Fruit fly (Drosophila melanogaster) whole organism, embryonic: ENCODE measurements around the gene Atu.

Source experiments
- Adf1 ChIP-seq: fragments of 200-800 bp; sonication (Bioruptor generic); IDR thresholded peaks from 2 replicates; pipeline ENCODE4 v1.3.6; 2022; ENCODE audit warnings: missing biosample characterization, missing genetic modification characterization
- CG11398 ChIP-seq: fragments of 200-800 bp; sonication (Bioruptor generic); optimal IDR thresholded peaks from 2 replicates; lab custom pipeline; 2016; ENCODE audit warnings: missing biosample characterization, missing genetic modification characterization
- CG12104 ChIP-seq: fragments of 200-800 bp; sonication (Bioruptor generic); optimal IDR thresholded peaks from 3 replicates; lab custom pipeline; 2016; ENCODE audit warnings: missing biosample characterization, missing genetic modification characterization
- CG12769 ChIP-seq: fragments of 200-800 bp; sonication (Bioruptor generic); optimal IDR thresholded peaks from 2 replicates; lab custom pipeline; 2019; ENCODE audit warnings: missing biosample characterization, mild to moderate bottlenecking, missing genetic modification characterization, moderate library complexity
- CG13894 ChIP-seq: fragments of 200-800 bp; sonication (Bioruptor generic); optimal IDR thresholded peaks from 3 replicates; lab custom pipeline; 2018; ENCODE audit warnings: missing biosample characterization, mild to moderate bottlenecking, missing genetic modification characterization, moderate library complexity
- CG14441 ChIP-seq: fragments of 200-800 bp; sonication (Bioruptor generic); IDR thresholded peaks from 2 replicates; pipeline ENCODE4 v1.3.6; 2022; ENCODE audit warnings: missing biosample characterization, missing genetic modification characterization
- CG14860 ChIP-seq: fragments of 200-800 bp; sonication (Bioruptor generic); IDR thresholded peaks from 3 replicates; pipeline ENCODE4 v1.3.6; 2022; ENCODE audit warnings: missing biosample characterization, missing genetic modification characterization; ENCODE audit not compliant: partially characterized antibody
- CG16779 ChIP-seq: fragments of 200-800 bp; sonication (Bioruptor generic); IDR thresholded peaks from 2 replicates; pipeline ENCODE4 v1.3.6; 2022; ENCODE audit warnings: missing biosample characterization, missing genetic modification characterization
- CG16863 ChIP-seq: fragments of 200-800 bp; sonication (Bioruptor generic); optimal IDR thresholded peaks from 3 replicates; lab custom pipeline; 2016; ENCODE audit warnings: missing biosample characterization, missing genetic modification characterization
- CG17568 ChIP-seq: fragments of 200-800 bp; sonication (Bioruptor generic); optimal IDR thresholded peaks from 2 replicates; lab custom pipeline; 2018; ENCODE audit warnings: missing biosample characterization, mild to moderate bottlenecking, missing genetic modification characterization, moderate library complexity
- CG17912 ChIP-seq: fragments of 200-800 bp; sonication (Bioruptor generic); optimal IDR thresholded peaks from 2 replicates; lab custom pipeline; 2018; ENCODE audit warnings: missing biosample characterization, mild to moderate bottlenecking, missing genetic modification characterization
- CG2116 ChIP-seq: fragments of 200-800 bp; sonication (Bioruptor generic); optimal IDR thresholded peaks from 3 replicates; lab custom pipeline; 2018; ENCODE audit warnings: missing biosample characterization, mild to moderate bottlenecking, missing genetic modification characterization
- CG2199 ChIP-seq: fragments of 200-800 bp; sonication (Bioruptor generic); IDR thresholded peaks from 3 replicates; pipeline ENCODE4 v1.3.6; 2022; ENCODE audit warnings: missing biosample characterization, missing genetic modification characterization
- CG3065 ChIP-seq: fragments of 200-800 bp; sonication (Bioruptor generic); optimal IDR thresholded peaks from 2 replicates; lab custom pipeline; 2016; ENCODE audit warnings: missing biosample characterization, missing genetic modification characterization
- CG3163 ChIP-seq: fragments of 200-800 bp; sonication (Bioruptor generic); optimal IDR thresholded peaks from 3 replicates; lab custom pipeline; 2016; ENCODE audit warnings: missing biosample characterization, missing genetic modification characterization
- CG32532 ChIP-seq: fragments of 200-800 bp; sonication (Bioruptor generic); IDR thresholded peaks from 2 replicates; pipeline ENCODE4 v1.3.6; 2022; ENCODE audit warnings: missing biosample characterization, missing genetic modification characterization
- CG3726 ChIP-seq: fragments of 200-800 bp; sonication (Bioruptor generic); IDR thresholded peaks from 3 replicates; pipeline ENCODE4, ENCODE4 v1.3.6; 2022; ENCODE audit warnings: missing biosample characterization, missing genetic modification characterization
- CG42726 ChIP-seq: fragments of 200-800 bp; sonication (Bioruptor generic); IDR thresholded peaks from 2 replicates; pipeline ENCODE4 v1.3.6; 2022; ENCODE audit warnings: missing biosample characterization, missing genetic modification characterization; ENCODE audit not compliant: partially characterized antibody
- CG43689 ChIP-seq: fragments of 200-800 bp; sonication (Bioruptor generic); IDR thresholded peaks from 2 replicates; pipeline ENCODE4 v1.3.6; 2022; ENCODE audit warnings: missing biosample characterization, missing genetic modification characterization
- CG4854 ChIP-seq: fragments of 200-800 bp; sonication (Bioruptor generic); optimal IDR thresholded peaks from 2 replicates; lab custom pipeline; 2016; ENCODE audit warnings: missing biosample characterization, missing genetic modification characterization, inconsistent platforms
- CG5245 ChIP-seq: fragments of 200-800 bp; sonication (Bioruptor generic); optimal IDR thresholded peaks from 3 replicates; lab custom pipeline; 2016; ENCODE audit warnings: missing biosample characterization, missing genetic modification characterization
- CG8281 ChIP-seq: fragments of 200-800 bp; sonication (Bioruptor generic); optimal IDR thresholded peaks from 2 replicates; lab custom pipeline; 2018; ENCODE audit warnings: missing biosample characterization, mild to moderate bottlenecking, missing genetic modification characterization, moderate library complexity
- CG9215 ChIP-seq: fragments of 200-800 bp; sonication (Bioruptor generic); IDR thresholded peaks from 2 replicates; pipeline ENCODE4 v1.3.6; 2022; ENCODE audit warnings: missing biosample characterization, missing genetic modification characterization
- CTCF ChIP-seq: fragments of 200-800 bp; sonication (Bioruptor generic); optimal IDR thresholded peaks from 2 replicates; lab custom pipeline; 2017; ENCODE audit warnings: missing biosample characterization, mild to moderate bottlenecking, missing genetic modification characterization, moderate library complexity
- Deaf1 ChIP-seq: fragments of 200-800 bp; optimal IDR thresholded peaks from 3 replicates; lab custom pipeline; 2019; ENCODE audit warnings: missing biosample characterization, mild to moderate bottlenecking, missing genetic modification characterization, moderate library complexity
- Dp ChIP-seq: fragments of 200-800 bp; sonication (Bioruptor generic); optimal IDR thresholded peaks from 2 replicates; lab custom pipeline; 2018; ENCODE audit warnings: missing biosample characterization, mild to moderate bottlenecking, missing genetic modification characterization, moderate library complexity
- Dref ChIP-seq: fragments of 200-800 bp; sonication (Bioruptor generic); IDR thresholded peaks from 2 replicates; pipeline ENCODE4 v1.3.6; 2022; ENCODE audit warnings: missing biosample characterization, missing genetic modification characterization
- H2.0 ChIP-seq: fragments of 200-800 bp; sonication (Bioruptor generic); IDR thresholded peaks from 2 replicates; pipeline ENCODE4 v1.3.6; 2022; ENCODE audit warnings: missing biosample characterization, missing genetic modification characterization
- Lim3 ChIP-seq: fragments of 200-800 bp; sonication (Bioruptor generic); IDR thresholded peaks from 2 replicates; pipeline ENCODE4 v1.3.6; 2022; ENCODE audit warnings: missing biosample characterization, missing genetic modification characterization
- NFAT ChIP-seq: fragments of 200-800 bp; sonication (Bioruptor generic); IDR thresholded peaks from 2 replicates; pipeline ENCODE4 v1.3.6; 2022; ENCODE audit warnings: missing biosample characterization, missing genetic modification characterization
- Pdp1 ChIP-seq, 2 experiments: fragments of 200-800 bp; sonication (Bioruptor generic); optimal IDR thresholded peaks; 3 replicates each; lab custom pipeline; 2016; ENCODE audit warnings: missing biosample characterization in 2 of 2, missing genetic modification characterization in 2 of 2, mild to moderate bottlenecking in 1 of 2, moderate library complexity in 1 of 2
- Poxn ChIP-seq: fragments of 200-800 bp; sonication (Bioruptor generic); IDR thresholded peaks from 2 replicates; pipeline ENCODE4 v1.3.6; 2022; ENCODE audit warnings: missing biosample characterization, missing genetic modification characterization
- Ptx1 ChIP-seq: fragments of 200-800 bp; sonication (Bioruptor generic); IDR thresholded peaks from 2 replicates; pipeline ENCODE4 v1.3.6; 2022; ENCODE audit warnings: missing biosample characterization, missing genetic modification characterization
- Scr ChIP-seq: fragments of 200-800 bp; sonication (Bioruptor generic); IDR thresholded peaks from 2 replicates; pipeline ENCODE4 v1.3.6; 2022; ENCODE audit warnings: missing biosample characterization, missing genetic modification characterization; ENCODE audit not compliant: partially characterized antibody
- Sin3A ChIP-seq: fragments of >200 bp; optimal IDR thresholded peaks from 2 replicates; lab custom pipeline; 2018
- Six4 ChIP-seq: fragments of 200-800 bp; sonication (Bioruptor generic); optimal IDR thresholded peaks from 2 replicates; lab custom pipeline; 2016; ENCODE audit warnings: missing biosample characterization, missing genetic modification characterization
- Ssrp ChIP-seq: fragments of 200-800 bp; sonication (Bioruptor generic); optimal IDR thresholded peaks from 2 replicates; lab custom pipeline; 2018; ENCODE audit warnings: missing biosample characterization, mild to moderate bottlenecking, missing genetic modification characterization, moderate library complexity
- Vsx1 ChIP-seq: fragments of 200-800 bp; sonication (Bioruptor generic); optimal IDR thresholded peaks from 2 replicates; lab custom pipeline; 2017; ENCODE audit warnings: missing biosample characterization, mild to moderate bottlenecking, missing genetic modification characterization, missing genetic modification reagents
- chm ChIP-seq: fragments of 200-800 bp; sonication (Bioruptor generic); IDR thresholded peaks from 2 replicates; pipeline ENCODE4 v1.3.6; 2022; ENCODE audit warnings: missing biosample characterization, missing genetic modification characterization
- croc ChIP-seq: fragments of 200-800 bp; sonication (Bioruptor generic); conservative IDR thresholded peaks from 3 replicates; pipeline ENCODE4 v1.3.6; 2022; ENCODE audit warnings: missing biosample characterization, missing genetic modification characterization
- da ChIP-seq: fragments of 200-800 bp; sonication (Bioruptor generic); optimal IDR thresholded peaks from 2 replicates; lab custom pipeline; 2016; ENCODE audit warnings: missing biosample characterization, missing genetic modification characterization
- ftz-f1 ChIP-seq: fragments of 200-800 bp; sonication (Bioruptor generic); optimal IDR thresholded peaks from 2 replicates; lab custom pipeline; 2016; ENCODE audit warnings: missing biosample characterization, missing genetic modification characterization
- kay ChIP-seq: fragments of 200-800 bp; sonication (Bioruptor generic); optimal IDR thresholded peaks from 2 replicates; lab custom pipeline; 2016; ENCODE audit warnings: missing biosample characterization, missing genetic modification characterization
- kni ChIP-seq: fragments of 200-800 bp; sonication (Bioruptor generic); optimal IDR thresholded peaks from 3 replicates; lab custom pipeline; 2017; ENCODE audit warnings: mild to moderate bottlenecking, missing biosample characterization, missing genetic modification reagents, missing genetic modification characterization
- mld ChIP-seq: fragments of 200-800 bp; sonication (Bioruptor generic); IDR thresholded peaks from 3 replicates; pipeline ENCODE4 v1.3.6; 2022; ENCODE audit warnings: missing biosample characterization, missing genetic modification characterization; ENCODE audit not compliant: partially characterized antibody
- nom ChIP-seq: fragments of 200-800 bp; sonication (Bioruptor generic); optimal IDR thresholded peaks from 2 replicates; lab custom pipeline; 2017; ENCODE audit warnings: missing biosample characterization, missing genetic modification characterization, mild to moderate bottlenecking, moderate library complexity, missing genetic modification reagents
- rib ChIP-seq: fragments of 200-800 bp; sonication (Bioruptor generic); IDR thresholded peaks from 2 replicates; pipeline ENCODE4 v1.3.6; 2022; ENCODE audit warnings: missing biosample characterization, missing genetic modification characterization
- sens ChIP-seq: fragments of 200-800 bp; sonication (Bioruptor generic); peaks from one replicate; lab custom pipeline; 2016; ENCODE audit warnings: missing biosample characterization, missing genetic modification characterization
- sob ChIP-seq: fragments of 200-800 bp; sonication (Bioruptor generic); IDR thresholded peaks from 2 replicates; pipeline ENCODE4 v1.3.6; 2022; ENCODE audit warnings: missing biosample characterization, missing genetic modification characterization
- ssp ChIP-seq: fragments of 200-800 bp; sonication (Bioruptor generic); IDR thresholded peaks from 2 replicates; pipeline ENCODE4 v1.3.6; 2022; ENCODE audit warnings: missing biosample characterization, missing genetic modification characterization
- usp ChIP-seq: fragments of >200 bp; optimal IDR thresholded peaks from 2 replicates; lab custom pipeline; 2017; ENCODE audit warnings: missing biosample characterization, missing genetic modification characterization
- vvl ChIP-seq: fragments of 200-800 bp; sonication (Bioruptor generic); IDR thresholded peaks from 2 replicates; pipeline ENCODE4 v1.3.6; 2022; ENCODE audit warnings: missing biosample characterization, missing genetic modification characterization

Gene Atu

dm6 chr3R:5621714-5622405 is 8.7 kb downstream of the Atu start:
- no peak for TF ChIP-seq CG43689
- peak in 1 of 2 experiments; percentile 69 for TF ChIP-seq Pdp1 (GFP tag; optimal IDR thresholded peaks at IDR 0.05; lab: Kevin White, UChicago)
- no peak for TF ChIP-seq Ptx1 (GFP tag; lab: Robert Waterston, UW)
- TF ChIP-seq Dp (GFP tag; lab: Kevin White, UChicago): no peak
- no peak for TF ChIP-seq CG17912 (GFP tag; lab: Kevin White, UChicago)
- no peak for TF ChIP-seq CG3163 (GFP tag; lab: Kevin White, UChicago)
- TF ChIP-seq ftz-f1 (GFP tag; lab: Kevin White, UChicago): no peak
- TF ChIP-seq CG17568: no peak
- TF ChIP-seq CG12104 (GFP tag; lab: Kevin White, UChicago): no peak
- TF ChIP-seq vvl (GFP tag; lab: Robert Waterston, UW): peak; percentile 70; the same call in 1 of the 2 replicates
- peak; percentile 95 for TF ChIP-seq nom (GFP tag; lab: Kevin White, UChicago)
- TF ChIP-seq kni (GFP tag; lab: Kevin White, UChicago): peak; percentile 43
- TF ChIP-seq CG3726 (GFP tag; lab: Robert Waterston, UW): 0 out of 3 replicates have a peak, but pooled peaks have one; percentile 19
- TF ChIP-seq croc (GFP tag; lab: Robert Waterston, UW): no peak
- 0 out of 2 replicates have a peak, but pooled peaks have one; percentile 11 for TF ChIP-seq ssp
- TF ChIP-seq CG4854 (GFP tag; lab: Kevin White, UChicago): no peak
- TF ChIP-seq CG11398: no peak
- TF ChIP-seq sens: peak; percentile 23
- TF ChIP-seq H2.0 (GFP tag; lab: Robert Waterston, UW): no peak
- TF ChIP-seq sob (GFP tag; lab: Robert Waterston, UW): no peak
- no peak for TF ChIP-seq CG14441 (GFP tag; lab: Robert Waterston, UW)
- TF ChIP-seq CG8281: no peak
- TF ChIP-seq CG42726 (GFP tag; lab: Robert Waterston, UW): 0 out of 2 replicates have a peak, but pooled peaks have one; percentile 19
- no peak for TF ChIP-seq CTCF (GFP tag; lab: Kevin White, UChicago)
- TF ChIP-seq CG32532 (GFP tag; lab: Robert Waterston, UW): no peak
- no peak for TF ChIP-seq Adf1 (GFP tag; lab: Robert Waterston, UW)
- TF ChIP-seq mld (GFP tag; lab: Robert Waterston, UW): 0 out of 3 replicates have a peak, but pooled peaks have one; percentile 17
- no peak for TF ChIP-seq Sin3A (lab: Kevin White, UChicago)
- TF ChIP-seq NFAT (GFP tag; lab: Robert Waterston, UW): no peak
- TF ChIP-seq chm (GFP tag; lab: Robert Waterston, UW): 0 out of 2 replicates have a peak, but pooled peaks have one; percentile 9
- TF ChIP-seq da (GFP tag; lab: Kevin White, UChicago): no peak
- peak; percentile 24 for TF ChIP-seq Deaf1 (tag; lab: Kevin White, UChicago)
- peak; percentile 8 for TF ChIP-seq kay (GFP tag; lab: Kevin White, UChicago)
- TF ChIP-seq CG16863 (GFP tag; lab: Kevin White, UChicago): no peak
- TF ChIP-seq CG14860 (GFP tag; lab: Robert Waterston, UW): 0 out of 3 replicates have a peak, but pooled peaks have one; percentile 19
- no peak for TF ChIP-seq usp (GFP tag; lab: Kevin White, UChicago)
- TF ChIP-seq CG12769: peak; percentile 41
- TF ChIP-seq, all 482 proteins: peak for 14

- no peak for TF ChIP-seq Dref (GFP tag; lab: Robert Waterston, UW)
- no peak for TF ChIP-seq CG13894 (tag; lab: Kevin White, UChicago)
- TF ChIP-seq CG3065 (GFP tag; lab: Kevin White, UChicago): no peak
- TF ChIP-seq CG2116: no peak
- TF ChIP-seq Six4 (GFP tag; lab: Kevin White, UChicago): no peak
- no peak for TF ChIP-seq CG5245
- TF ChIP-seq chm (GFP tag; lab: Robert Waterston, UW): no peak
- 0 out of 3 replicates have a peak, but pooled peaks have one; percentile 32 for TF ChIP-seq CG2199 (GFP tag; lab: Robert Waterston, UW)
- TF ChIP-seq Poxn (GFP tag; lab: Robert Waterston, UW): no peak
- 0 out of 2 replicates have a peak, but pooled peaks have one; percentile 41 for TF ChIP-seq rib (GFP tag; lab: Robert Waterston, UW)
- no peak for TF ChIP-seq Vsx1 (GFP tag; lab: Kevin White, UChicago)
- no peak for TF ChIP-seq Scr (GFP tag; lab: Robert Waterston, UW)
- TF ChIP-seq CG9215 (GFP tag; lab: Robert Waterston, UW): no peak
- TF ChIP-seq Lim3 (GFP tag; lab: Robert Waterston, UW): no peak
- TF ChIP-seq CG16779 (GFP tag; lab: Robert Waterston, UW): no peak
- 0 out of 2 replicates have a peak, but pooled peaks have one; percentile 0 for TF ChIP-seq CG42726 (GFP tag; lab: Robert Waterston, UW)
- TF ChIP-seq Ssrp (tag; lab: Kevin White, UChicago): no peak
- TF ChIP-seq, all 482 proteins: peak for 3
Measured at dm6 chr3R:5622406-5622752, 9.2 kb downstream of the Atu start.
